Fruit fly (Drosophila melanogaster): ENCODE results near the gene CG7368.
"Not testable (repeated sequence)": the region's sequence is repeated elsewhere in the genome, so short reads cannot be mapped to it uniquely, and the experiment has no call there.

Gene CG7368

DNA sequence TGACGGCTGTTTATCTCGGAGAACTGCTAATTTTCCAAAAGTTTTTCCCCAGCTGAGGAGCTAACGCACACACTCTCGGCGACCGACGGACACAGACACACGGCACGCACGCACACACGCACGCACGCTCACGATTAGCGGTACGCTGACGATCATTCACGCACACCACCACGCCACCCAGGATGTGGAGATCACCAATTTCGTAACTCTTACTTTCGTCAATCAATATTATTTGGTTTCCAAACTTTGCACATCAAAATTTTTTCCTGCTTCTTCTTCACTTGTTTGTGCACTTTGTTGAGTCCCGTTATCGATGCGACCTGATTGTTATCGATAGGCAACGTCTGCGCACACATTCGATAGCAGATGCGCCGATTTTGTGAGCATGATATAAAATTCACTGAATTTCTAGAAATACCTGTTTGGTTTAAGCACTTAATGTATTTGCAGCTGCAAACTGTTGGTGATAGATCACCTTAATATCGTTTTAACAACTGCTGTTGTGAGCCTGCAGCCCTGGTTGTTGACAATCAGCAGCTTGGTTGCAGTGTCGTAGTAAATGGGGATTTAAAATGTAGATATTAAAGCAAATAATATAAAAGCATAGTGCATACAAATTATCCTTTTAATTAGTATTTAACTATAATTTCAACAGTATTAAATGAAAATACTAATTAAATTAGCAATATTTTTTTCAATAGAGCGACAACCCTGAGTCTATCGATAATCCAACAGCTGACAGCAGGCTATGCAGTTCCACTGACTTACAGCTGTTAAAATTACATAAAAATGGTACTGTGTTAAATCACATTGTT is 34.8 kb upstream of the CG7368 start, which contains the start of the genes CG7394 and Mob2:
Gene CG7394, plus strand, starts transcription at position 51 of the 815 bp plus-strand sequence.
Gene Mob2, minus strand, starts transcription at position 288 of the 815 bp plus-strand sequence.
- peak; percentile 84 for TF ChIP-seq Crg-1 (GFP tag; optimal IDR thresholded peaks at IDR 0.05)
- TF ChIP-seq ovo (GFP tag; optimal IDR thresholded peaks at IDR 0.05), result peak; percentile 83
- peak; percentile 94 for TF ChIP-seq CG11617 (GFP tag; optimal IDR thresholded peaks at IDR 0.05)
- TF ChIP-seq Mnt (GFP tag; optimal IDR thresholded peaks at IDR 0.05), result peak; percentile 80
- TF ChIP-seq pad (GFP tag; optimal IDR thresholded peaks at IDR 0.05), result peak; percentile 72
- peak; percentile 91 for TF ChIP-seq CG33017 (tag; optimal IDR thresholded peaks at IDR 0.05)
- peak; percentile 76 for TF ChIP-seq tj (GFP tag; optimal IDR thresholded peaks at IDR 0.05)
- TF ChIP-seq Hr96 (GFP tag; optimal IDR thresholded peaks at IDR 0.05), result peak; percentile 78
- peak; percentile 96 for TF ChIP-seq kay (GFP tag; ENCODE audit: borderline replicate concordance)
- TF ChIP-seq cic (GFP tag; optimal IDR thresholded peaks at IDR 0.05), result peak; percentile 53
- TF ChIP-seq toe (GFP tag; optimal IDR thresholded peaks at IDR 0.05), result peak; percentile 88
- peak; percentile 86 for TF ChIP-seq Clk (GFP tag; optimal IDR thresholded peaks at IDR 0.05)
- TF ChIP-seq CG7045 (GFP tag; optimal IDR thresholded peaks at IDR 0.05), result peak; percentile 95
- no peak for TF ChIP-seq cnc (optimal IDR thresholded peaks at IDR 0.05)
- TF ChIP-seq CG5204 (GFP tag; optimal IDR thresholded peaks at IDR 0.05), result peak; percentile 92
- TF ChIP-seq CG12768 (GFP tag; optimal IDR thresholded peaks at IDR 0.05), result peak; percentile 87
- peak; percentile 99 for TF ChIP-seq CG14711 (tag; optimal IDR thresholded peaks at IDR 0.05)
- TF ChIP-seq CG1620 (GFP tag; optimal IDR thresholded peaks at IDR 0.05), result peak; percentile 82
- peak; percentile 97 for TF ChIP-seq bab1 (GFP tag; optimal IDR thresholded peaks at IDR 0.05)
- TF ChIP-seq CG7101 (tag; optimal IDR thresholded peaks at IDR 0.05), result peak; percentile 94

DNA sequence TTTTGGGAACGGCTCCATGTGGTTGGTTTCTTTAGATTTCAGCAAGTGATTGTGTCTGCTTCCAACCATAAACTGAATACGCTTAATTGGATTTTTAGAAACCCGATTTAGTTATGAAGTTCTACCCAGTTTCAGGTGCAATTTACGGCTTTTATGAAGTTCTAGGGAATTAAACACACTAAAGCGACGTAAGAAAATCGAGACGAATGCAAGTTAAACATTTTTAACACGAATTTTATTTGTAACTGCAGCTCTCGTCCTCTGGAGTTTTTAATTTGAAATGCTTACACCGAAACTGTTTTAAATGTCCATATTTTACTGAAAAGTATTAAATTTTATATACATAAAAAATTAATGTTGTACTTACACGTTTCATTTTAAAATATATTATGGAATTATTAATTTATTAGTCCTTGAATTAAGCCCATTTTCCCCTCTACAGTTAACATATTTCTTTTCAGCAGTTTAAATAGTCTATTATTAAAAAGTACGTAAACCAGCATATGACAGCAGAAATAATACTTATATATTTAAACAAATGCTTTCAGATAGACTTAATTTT is 32.9 kb upstream of the CG7368 start, which contains the start of the genes CG46412 and CG33267:
Gene CG46412, minus strand, starts transcription at position 101 of the 562 bp plus-strand sequence.
Gene CG33267, plus strand, starts transcription at position 512 of the 562 bp plus-strand sequence.
- TF ChIP-seq CG5204 (GFP tag; optimal IDR thresholded peaks at IDR 0.05) (no peak), CG7101 (tag; optimal IDR thresholded peaks at IDR 0.05) (no peak), tj (GFP tag; optimal IDR thresholded peaks at IDR 0.05) (no peak), Hr96 (GFP tag; optimal IDR thresholded peaks at IDR 0.05) (no peak), Clk (GFP tag; optimal IDR thresholded peaks at IDR 0.05) (no peak), CG14711 (tag; optimal IDR thresholded peaks at IDR 0.05) (no peak), Crg-1 (GFP tag; optimal IDR thresholded peaks at IDR 0.05) (no peak), ovo (GFP tag; optimal IDR thresholded peaks at IDR 0.05) (no peak), cic (GFP tag; optimal IDR thresholded peaks at IDR 0.05) (no peak), CG11617 (GFP tag; optimal IDR thresholded peaks at IDR 0.05) (no peak), CG7045 (GFP tag; optimal IDR thresholded peaks at IDR 0.05) (no peak), pad (GFP tag; optimal IDR thresholded peaks at IDR 0.05) (no peak), kay (GFP tag; ENCODE audit: borderline replicate concordance) (no peak), bab1 (GFP tag; optimal IDR thresholded peaks at IDR 0.05) (no peak), Mnt (GFP tag; optimal IDR thresholded peaks at IDR 0.05) (no peak), CG12768 (GFP tag; optimal IDR thresholded peaks at IDR 0.05) (no peak), toe (GFP tag; optimal IDR thresholded peaks at IDR 0.05) (no peak), cnc (optimal IDR thresholded peaks at IDR 0.05) (no peak), CG33017 (tag; optimal IDR thresholded peaks at IDR 0.05) (no peak), CG1620 (GFP tag; optimal IDR thresholded peaks at IDR 0.05) (no peak)

- TF ChIP-seq ovo (GFP tag; optimal IDR thresholded peaks at IDR 0.05), result no peak
- TF ChIP-seq CG7045 (GFP tag; optimal IDR thresholded peaks at IDR 0.05), result no peak
- no peak for TF ChIP-seq toe (GFP tag; optimal IDR thresholded peaks at IDR 0.05)
- TF ChIP-seq CG7101 (tag; optimal IDR thresholded peaks at IDR 0.05), result no peak
- no peak for TF ChIP-seq pad (GFP tag; optimal IDR thresholded peaks at IDR 0.05)
- TF ChIP-seq CG14711 (tag; optimal IDR thresholded peaks at IDR 0.05), result no peak
- TF ChIP-seq cnc (optimal IDR thresholded peaks at IDR 0.05), result no peak
- no peak for TF ChIP-seq tj (GFP tag; optimal IDR thresholded peaks at IDR 0.05)
- no peak for TF ChIP-seq CG5204 (GFP tag; optimal IDR thresholded peaks at IDR 0.05)
- no peak for TF ChIP-seq CG12768 (GFP tag; optimal IDR thresholded peaks at IDR 0.05)
- TF ChIP-seq cic (GFP tag; optimal IDR thresholded peaks at IDR 0.05), result no peak
- no peak for TF ChIP-seq Hr96 (GFP tag; optimal IDR thresholded peaks at IDR 0.05)
- TF ChIP-seq CG1620 (GFP tag; optimal IDR thresholded peaks at IDR 0.05), result no peak
- TF ChIP-seq kay (GFP tag; ENCODE audit: borderline replicate concordance), result no peak
- no peak for TF ChIP-seq Clk (GFP tag; optimal IDR thresholded peaks at IDR 0.05)
- no peak for TF ChIP-seq Crg-1 (GFP tag; optimal IDR thresholded peaks at IDR 0.05)
- TF ChIP-seq CG11617 (GFP tag; optimal IDR thresholded peaks at IDR 0.05), result no peak
- no peak for TF ChIP-seq CG33017 (tag; optimal IDR thresholded peaks at IDR 0.05)
- TF ChIP-seq Mnt (GFP tag; optimal IDR thresholded peaks at IDR 0.05), result no peak
Measured at dm6 chr3L:11574563-11574962, 22.4 kb upstream of the CG7368 start, which contains the start of gene CG33490. Gene CG33490 (minus strand): TSS chr3L:11574663.

DNA sequence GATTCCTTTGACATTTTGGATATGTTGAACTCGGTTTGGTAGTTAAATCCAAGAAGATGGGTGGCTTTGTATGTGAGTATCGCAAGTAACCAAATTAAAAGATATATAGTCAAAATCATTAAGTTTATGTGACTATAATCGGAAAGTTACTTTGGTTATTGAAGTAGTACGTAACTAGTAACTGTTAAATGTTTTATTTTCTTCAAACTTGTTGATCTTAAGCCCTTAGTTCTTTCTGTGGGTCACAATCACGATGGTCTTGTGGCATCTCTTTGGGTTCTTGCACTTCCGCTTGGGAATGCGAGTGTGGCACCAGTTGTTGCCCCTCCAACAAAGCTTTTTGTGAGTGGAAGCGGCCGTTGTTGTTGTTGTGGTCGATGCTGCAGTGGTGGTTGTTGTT is 20.1 kb upstream of the CG7368 start, which contains the start of gene CG33489:
Gene CG33489, minus strand, starts transcription at position 101 of the 400 bp plus-strand sequence.
- TF ChIP-seq CG7101 (tag; optimal IDR thresholded peaks at IDR 0.05); CG14711 (tag; optimal IDR thresholded peaks at IDR 0.05); Hr96 (GFP tag; optimal IDR thresholded peaks at IDR 0.05): not testable (repeated sequence)

dm6 chr3L:11577395-11577794 is 19.6 kb upstream of the CG7368 start, which contains the start of gene CG33271:
Gene CG33271 (minus strand): TSS chr3L:11577495.
- TF ChIP-seq tj (GFP tag; optimal IDR thresholded peaks at IDR 0.05), result no peak
- no peak for TF ChIP-seq Mnt (GFP tag; optimal IDR thresholded peaks at IDR 0.05)
- TF ChIP-seq CG7045 (GFP tag; optimal IDR thresholded peaks at IDR 0.05), result no peak
- TF ChIP-seq CG12768 (GFP tag; optimal IDR thresholded peaks at IDR 0.05), result no peak
- TF ChIP-seq cic (GFP tag; optimal IDR thresholded peaks at IDR 0.05), result no peak
- TF ChIP-seq CG5204 (GFP tag; optimal IDR thresholded peaks at IDR 0.05), result no peak
- TF ChIP-seq pad (GFP tag; optimal IDR thresholded peaks at IDR 0.05), result no peak
- TF ChIP-seq CG33017 (tag; optimal IDR thresholded peaks at IDR 0.05), result no peak
- TF ChIP-seq CG7101 (tag; optimal IDR thresholded peaks at IDR 0.05), result no peak
- TF ChIP-seq Hr96 (GFP tag; optimal IDR thresholded peaks at IDR 0.05), result no peak
- TF ChIP-seq CG11617 (GFP tag; optimal IDR thresholded peaks at IDR 0.05), result no peak
